Fruit fly (Drosophila melanogaster): ENCODE measurements around the gene ogre.

Gene ogre

dm6 chrX:7014931-7015428 is 23.9 kb upstream of the ogre start (continued):
- TF ChIP-seq CG10462 (GFP tag; optimal IDR thresholded peaks at IDR 0.05) (no peak), CG11085 (GFP tag; IDR thresholded peaks at IDR 0.05) (peak; percentile 46; the same call in 1 of the 2 replicates), CG6683 (GFP tag; optimal IDR thresholded peaks at IDR 0.05) (no peak), cato (GFP tag; optimal IDR thresholded peaks at IDR 0.05; ENCODE audit: borderline replicate concordance) (no peak), schlank (tag; optimal IDR thresholded peaks at IDR 0.05) (no peak), yki (optimal IDR thresholded peaks at IDR 0.05) (no peak), klu (GFP tag; IDR thresholded peaks at IDR 0.05) (no peak), CG6854 (GFP tag; optimal IDR thresholded peaks at IDR 0.05) (no peak), sob (GFP tag; IDR thresholded peaks at IDR 0.05) (peak; percentile 59), CG8089 (GFP tag; optimal IDR thresholded peaks at IDR 0.05) (no peak), CG7839 (tag; optimal IDR thresholded peaks at IDR 0.05) (peak; percentile 66), Nf-YC (tag; optimal IDR thresholded peaks at IDR 0.05) (peak; percentile 39), tio (GFP tag; optimal IDR thresholded peaks at IDR 0.05) (peak; percentile 23), nmo (GFP tag; optimal IDR thresholded peaks at IDR 0.05) (peak; percentile 68), Ssrp (tag; optimal IDR thresholded peaks at IDR 0.05) (peak; percentile 28), NC2α (GFP tag; optimal IDR thresholded peaks at IDR 0.05) (no peak), CG12391 (tag; optimal IDR thresholded peaks at IDR 0.05) (peak; percentile 35), pho (GFP tag; optimal IDR thresholded peaks at IDR 0.05) (peak; percentile 6), CG10565 (GFP tag; optimal IDR thresholded peaks at IDR 0.05) (no peak), CG12155 (GFP tag; optimal IDR thresholded peaks at IDR 0.05) (peak; percentile 25), D (optimal IDR thresholded peaks at IDR 0.05) (no peak), D (GFP tag; optimal IDR thresholded peaks at IDR 0.05) (no peak), HHEX (GFP tag; optimal IDR thresholded peaks at IDR 0.05) (peak; percentile 41), CG2889 (GFP tag; IDR thresholded peaks at IDR 0.05) (no peak), Hmr (GFP tag; optimal IDR thresholded peaks at IDR 0.05) (peak; percentile 63), dmrt11E (tag; optimal IDR thresholded peaks at IDR 0.05) (no peak), HmgZ (tag; optimal IDR thresholded peaks at IDR 0.05) (peak; percentile 57), CG43689 (GFP tag; IDR thresholded peaks at IDR 0.05) (0 out of 2 replicates have a peak, but pooled peaks have one; percentile 7), CG3726 (GFP tag; IDR thresholded peaks at IDR 0.05) (0 out of 3 replicates have a peak, but pooled peaks have one; percentile 19), CG10654 (GFP tag; optimal IDR thresholded peaks at IDR 0.05) (no peak), scrt (GFP tag; optimal IDR thresholded peaks at IDR 0.05) (no peak), CG7745 (tag; optimal IDR thresholded peaks at IDR 0.05) (no peak), CG2712 (tag; optimal IDR thresholded peaks at IDR 0.05) (peak; percentile 53), danr (GFP tag; IDR thresholded peaks at IDR 0.05) (no peak), CG6765 (GFP tag; optimal IDR thresholded peaks at IDR 0.05) (peak; percentile 11), Dref (GFP tag; IDR thresholded peaks at IDR 0.05) (peak; percentile 77), Blimp-1 (GFP tag; optimal IDR thresholded peaks at IDR 0.05) (peak; percentile 31), mam (GFP tag; optimal IDR thresholded peaks at IDR 0.05) (peak; percentile 74), Dip3 (GFP tag; optimal IDR thresholded peaks at IDR 0.05) (peak; percentile 20), CG14710 (tag; optimal IDR thresholded peaks at IDR 0.05) (peak; percentile 46), bab2 (GFP tag; optimal IDR thresholded peaks at IDR 0.05) (peak; percentile 67), org-1 (GFP tag; optimal IDR thresholded peaks at IDR 0.05) (no peak), az2 (GFP tag; optimal IDR thresholded peaks at IDR 0.05) (peak; percentile 46), Lpt (GFP tag; optimal IDR thresholded peaks at IDR 0.05) (no peak), CG4360 (GFP tag; IDR thresholded peaks at IDR 0.05) (no peak), CG17361 (GFP tag; IDR thresholded peaks at IDR 0.05) (0 out of 3 replicates have a peak, but pooled peaks have one; percentile 42), CG18476 (GFP tag; optimal IDR thresholded peaks at IDR 0.05) (no peak), CG31441 (GFP tag; IDR thresholded peaks at IDR 0.05) (0 out of 2 replicates have a peak, but pooled peaks have one; percentile 26), fd96Cb (tag; optimal IDR thresholded peaks at IDR 0.05) (no peak), CG4707 (GFP tag; optimal IDR thresholded peaks at IDR 0.05) (peak; percentile 17), maf-S (GFP tag; optimal IDR thresholded peaks at IDR 0.05) (no peak)

Data from whole organism, embryonic.